Fruit fly (Drosophila melanogaster) whole organism, embryonic: ENCODE data around the gene CG10863.

Experiments used
- Abd-B ChIP-seq: fragments of 200-800 bp; sonication (Bioruptor generic); optimal IDR thresholded peaks from 2 replicates; lab custom pipeline; 2018; ENCODE audit warnings: missing biosample characterization, mild to moderate bottlenecking, missing genetic modification characterization, moderate library complexity
- B-H2 ChIP-seq: fragments of 200-800 bp; sonication (Bioruptor generic); optimal IDR thresholded peaks from 2 replicates; lab custom pipeline; 2018; ENCODE audit warnings: missing biosample characterization, mild to moderate bottlenecking, missing genetic modification characterization
- CG1024 ChIP-seq: fragments of 200-800 bp; sonication (Bioruptor generic); IDR thresholded peaks from 2 replicates; pipeline ENCODE4 v1.3.6; 2022; ENCODE audit warnings: missing biosample characterization, missing genetic modification characterization
- CG11093 ChIP-seq: fragments of 200-800 bp; sonication (Bioruptor generic); IDR thresholded peaks from 3 replicates; pipeline ENCODE4 v1.3.6; 2022; ENCODE audit warnings: missing biosample characterization, missing genetic modification characterization
- CG11398 ChIP-seq: fragments of 200-800 bp; sonication (Bioruptor generic); optimal IDR thresholded peaks from 2 replicates; lab custom pipeline; 2016; ENCODE audit warnings: missing biosample characterization, missing genetic modification characterization
- CG11695 ChIP-seq: fragments of 200-800 bp; sonication (Bioruptor generic); IDR thresholded peaks from 3 replicates; pipeline ENCODE4 v1.3.6; 2022; ENCODE audit warnings: missing biosample characterization, missing genetic modification characterization
- CG12071 ChIP-seq: fragments of 200-800 bp; sonication (Bioruptor generic); optimal IDR thresholded peaks from 3 replicates; lab custom pipeline; 2018; ENCODE audit warnings: missing biosample characterization, mild to moderate bottlenecking, missing genetic modification characterization
- CG12299 ChIP-seq: fragments of 200-800 bp; sonication (Bioruptor generic); optimal IDR thresholded peaks from 2 replicates; lab custom pipeline; 2018; ENCODE audit warnings: missing biosample characterization, mild to moderate bottlenecking, missing genetic modification characterization
- CG14050 ChIP-seq: fragments of 200-800 bp; sonication (Bioruptor generic); IDR thresholded peaks from 3 replicates; pipeline ENCODE4 v1.3.6; 2022; ENCODE audit warnings: missing biosample characterization, missing genetic modification characterization
- CG14441 ChIP-seq: fragments of 200-800 bp; sonication (Bioruptor generic); IDR thresholded peaks from 2 replicates; pipeline ENCODE4 v1.3.6; 2022; ENCODE audit warnings: missing biosample characterization, missing genetic modification characterization
- CG14710 ChIP-seq: fragments of 200-800 bp; sonication (Bioruptor generic); optimal IDR thresholded peaks from 3 replicates; lab custom pipeline; 2019; ENCODE audit warnings: missing biosample characterization, mild to moderate bottlenecking, missing genetic modification characterization, moderate library complexity
- CG1602 ChIP-seq: fragments of 200-800 bp; sonication (Bioruptor generic); optimal IDR thresholded peaks from 3 replicates; lab custom pipeline; 2016; ENCODE audit warnings: missing biosample characterization, missing genetic modification characterization
- CG17328 ChIP-seq: fragments of 200-800 bp; sonication (Bioruptor generic); IDR thresholded peaks from 2 replicates; pipeline ENCODE4 v1.3.6; 2022; ENCODE audit warnings: missing biosample characterization, missing genetic modification characterization
- CG17361 ChIP-seq: fragments of 200-800 bp; sonication (Bioruptor generic); IDR thresholded peaks from 3 replicates; pipeline ENCODE4 v1.3.6; 2022; ENCODE audit warnings: missing biosample characterization, missing genetic modification characterization
- CG2875 ChIP-seq: fragments of 200-800 bp; sonication (Bioruptor generic); optimal IDR thresholded peaks from 2 replicates; lab custom pipeline; 2017; ENCODE audit warnings: missing biosample characterization, mild to moderate bottlenecking, missing genetic modification characterization, missing genetic modification reagents
- CG31441 ChIP-seq: fragments of 200-800 bp; sonication (Bioruptor generic); IDR thresholded peaks from 2 replicates; pipeline ENCODE4 v1.3.6; 2022; ENCODE audit warnings: missing biosample characterization, missing genetic modification characterization
- CG33557 ChIP-seq: fragments of 200-800 bp; sonication (Bioruptor generic); optimal IDR thresholded peaks from 2 replicates; lab custom pipeline; 2019; ENCODE audit warnings: missing biosample characterization, mild to moderate bottlenecking, missing genetic modification characterization, moderate library complexity
- CG3726 ChIP-seq: fragments of 200-800 bp; sonication (Bioruptor generic); IDR thresholded peaks from 3 replicates; pipeline ENCODE4, ENCODE4 v1.3.6; 2022; ENCODE audit warnings: missing biosample characterization, missing genetic modification characterization
- CG7271 ChIP-seq: fragments of 200-800 bp; sonication (Bioruptor generic); optimal IDR thresholded peaks from 2 replicates; lab custom pipeline; 2018; ENCODE audit warnings: missing biosample characterization, mild to moderate bottlenecking, missing genetic modification characterization, moderate library complexity
- CG7357 ChIP-seq: fragments of 200-800 bp; sonication (Bioruptor generic); IDR thresholded peaks from 3 replicates; pipeline ENCODE4 v1.3.6; 2022; ENCODE audit warnings: missing biosample characterization, missing genetic modification characterization
- CG7928 ChIP-seq: fragments of 200-800 bp; sonication (Bioruptor generic); optimal IDR thresholded peaks from 2 replicates; lab custom pipeline; 2017; ENCODE audit warnings: missing biosample characterization, mild to moderate bottlenecking, missing genetic modification characterization
- CG7963 ChIP-seq: fragments of 200-800 bp; sonication (Bioruptor generic); IDR thresholded peaks from 3 replicates; pipeline ENCODE4 v1.3.6; 2022; ENCODE audit warnings: missing biosample characterization, missing genetic modification characterization; ENCODE audit not compliant: partially characterized antibody
- CG8924 ChIP-seq: fragments of 200-800 bp; optimal IDR thresholded peaks from 3 replicates; lab custom pipeline; 2019; ENCODE audit warnings: missing biosample characterization, mild to moderate bottlenecking, missing genetic modification characterization, moderate library complexity
- Camta ChIP-seq: fragments of 200-800 bp; sonication (Bioruptor generic); optimal IDR thresholded peaks from 2 replicates; lab custom pipeline; 2016; ENCODE audit warnings: missing biosample characterization, missing genetic modification characterization
- CrebB ChIP-seq: fragments of 200-800 bp; sonication (Bioruptor generic); optimal IDR thresholded peaks from 3 replicates; lab custom pipeline; 2018; ENCODE audit warnings: missing biosample characterization, mild to moderate bottlenecking, missing genetic modification characterization
- D ChIP-seq, 2 experiments: fragments of 200-800 bp in 1 of 2; fragments of >200 bp in 1 of 2; sonication (Bioruptor generic) in 1 of 2; optimal IDR thresholded peaks; 2 replicates in 1 of 2; 3 replicates in 1 of 2; lab custom pipeline; 2017; ENCODE audit warnings: mild to moderate bottlenecking in 1 of 2, missing biosample characterization in 1 of 2, missing genetic modification characterization in 1 of 2, missing genetic modification reagents in 1 of 2
- Deaf1 ChIP-seq: fragments of 200-800 bp; optimal IDR thresholded peaks from 3 replicates; lab custom pipeline; 2019; ENCODE audit warnings: missing biosample characterization, mild to moderate bottlenecking, missing genetic modification characterization, moderate library complexity
- Hr3 ChIP-seq: fragments of 200-800 bp; sonication (Bioruptor generic); optimal IDR thresholded peaks from 3 replicates; lab custom pipeline; 2016; ENCODE audit warnings: missing biosample characterization, missing genetic modification characterization
- Hr78 ChIP-seq, 2 experiments: fragments of 200-800 bp in 1 of 2; fragments of >200 bp in 1 of 2; sonication (Bioruptor generic) in 1 of 2; optimal IDR thresholded peaks; 2 replicates each; lab custom pipeline; 2017 to 2019; ENCODE audit warnings: missing biosample characterization in 2 of 2, missing genetic modification characterization in 2 of 2, mild to moderate bottlenecking in 1 of 2, moderate library complexity in 1 of 2
- Mad ChIP-seq: fragments of 200-800 bp; sonication (Bioruptor generic); optimal IDR thresholded peaks from 2 replicates; lab custom pipeline; 2016; ENCODE audit warnings: missing biosample characterization, missing genetic modification characterization
- NC2β ChIP-seq: fragments of 200-800 bp; sonication (Bioruptor generic); optimal IDR thresholded peaks from 2 replicates; lab custom pipeline; 2016; ENCODE audit warnings: missing biosample characterization, missing genetic modification characterization
- Pdp1 ChIP-seq, 2 experiments: fragments of 200-800 bp; sonication (Bioruptor generic); optimal IDR thresholded peaks; 3 replicates each; lab custom pipeline; 2016; ENCODE audit warnings: missing biosample characterization in 2 of 2, missing genetic modification characterization in 2 of 2, mild to moderate bottlenecking in 1 of 2, moderate library complexity in 1 of 2
- Scr ChIP-seq: fragments of 200-800 bp; sonication (Bioruptor generic); IDR thresholded peaks from 2 replicates; pipeline ENCODE4 v1.3.6; 2022; ENCODE audit warnings: missing biosample characterization, missing genetic modification characterization; ENCODE audit not compliant: partially characterized antibody
- Vsx1 ChIP-seq: fragments of 200-800 bp; sonication (Bioruptor generic); optimal IDR thresholded peaks from 2 replicates; lab custom pipeline; 2017; ENCODE audit warnings: missing biosample characterization, mild to moderate bottlenecking, missing genetic modification characterization, missing genetic modification reagents
- al ChIP-seq: fragments of 200-800 bp; sonication (Bioruptor generic); IDR thresholded peaks from 2 replicates; pipeline ENCODE4 v1.3.6; 2022; ENCODE audit warnings: missing biosample characterization, missing genetic modification characterization
- amos ChIP-seq: fragments of 200-800 bp; sonication (Bioruptor generic); IDR thresholded peaks from 2 replicates; pipeline ENCODE4 v1.3.6; 2022; ENCODE audit warnings: missing biosample characterization, missing genetic modification characterization; ENCODE audit not compliant: partially characterized antibody
- ara ChIP-seq: fragments of 200-800 bp; sonication (Bioruptor generic); IDR thresholded peaks from 2 replicates; pipeline ENCODE4 v1.3.6; 2022; ENCODE audit warnings: missing biosample characterization, missing genetic modification characterization
- bigmax ChIP-seq: fragments of 200-800 bp; sonication (Bioruptor generic); optimal IDR thresholded peaks from 2 replicates; lab custom pipeline; 2018; ENCODE audit warnings: missing biosample characterization, mild to moderate bottlenecking, missing genetic modification characterization
- chm ChIP-seq: fragments of 200-800 bp; sonication (Bioruptor generic); IDR thresholded peaks from 2 replicates; pipeline ENCODE4 v1.3.6; 2022; ENCODE audit warnings: missing biosample characterization, missing genetic modification characterization
- crol ChIP-seq: fragments of 200-800 bp; sonication (Bioruptor generic); IDR thresholded peaks from 2 replicates; pipeline ENCODE4 v1.3.6; 2022; ENCODE audit warnings: missing biosample characterization, missing genetic modification characterization
- da ChIP-seq: fragments of 200-800 bp; sonication (Bioruptor generic); optimal IDR thresholded peaks from 2 replicates; lab custom pipeline; 2016; ENCODE audit warnings: missing biosample characterization, missing genetic modification characterization
- ewg ChIP-seq: fragments of 200-800 bp; sonication (Bioruptor generic); optimal IDR thresholded peaks from 3 replicates; lab custom pipeline; 2017; ENCODE audit warnings: mild to moderate bottlenecking, missing biosample characterization, missing genetic modification reagents, missing genetic modification characterization
- fd102C ChIP-seq: fragments of 200-800 bp; sonication (Bioruptor generic); optimal IDR thresholded peaks from 2 replicates; lab custom pipeline; 2018; ENCODE audit warnings: missing biosample characterization, mild to moderate bottlenecking, missing genetic modification characterization, moderate library complexity
- kay ChIP-seq: fragments of 200-800 bp; sonication (Bioruptor generic); optimal IDR thresholded peaks from 2 replicates; lab custom pipeline; 2016; ENCODE audit warnings: missing biosample characterization, missing genetic modification characterization
- lmd ChIP-seq: fragments of 200-800 bp; sonication (Bioruptor generic); IDR thresholded peaks from 2 replicates; pipeline ENCODE4 v1.3.6; 2022; ENCODE audit warnings: missing biosample characterization, missing genetic modification characterization
- phol ChIP-seq: fragments of 200-800 bp; sonication (Bioruptor generic); optimal IDR thresholded peaks from 3 replicates; lab custom pipeline; 2018; ENCODE audit warnings: missing biosample characterization, mild to moderate bottlenecking, missing genetic modification characterization, moderate library complexity
- sd ChIP-seq: fragments of 200-800 bp; sonication (Bioruptor generic); optimal IDR thresholded peaks from 3 replicates; lab custom pipeline; 2018; ENCODE audit warnings: missing biosample characterization, mild to moderate bottlenecking, missing genetic modification characterization, moderate library complexity
- sqz ChIP-seq: fragments of 200-800 bp; sonication (Bioruptor generic); optimal IDR thresholded peaks from 3 replicates; lab custom pipeline; 2018; ENCODE audit warnings: missing biosample characterization, mild to moderate bottlenecking, missing genetic modification characterization
- tx ChIP-seq: fragments of 200-800 bp; sonication (Bioruptor generic); optimal IDR thresholded peaks from 2 replicates; lab custom pipeline; 2016; ENCODE audit warnings: missing biosample characterization, missing genetic modification characterization

Gene CG10863

dm6 chr3L:3983466-3983946 lies 41.2 kb upstream of the CG10863 start, which contains the start of gene scrt (continued):
- TF ChIP-seq CG7271 (tag; lab: Kevin White, UChicago) (no peak), Abd-B (GFP tag; lab: Kevin White, UChicago) (no peak), CG14050 (GFP tag; lab: Robert Waterston, UW) (peak; percentile 18; the same call in 1 of the 3 replicates), CG8924 (peak; percentile 76), Scr (GFP tag; lab: Robert Waterston, UW) (peak; percentile 52), Hr3 (peak; percentile 20), Camta (GFP tag; lab: Kevin White, UChicago) (peak; percentile 11), CG14441 (GFP tag; lab: Robert Waterston, UW) (no peak), CG11398 (GFP tag; lab: Kevin White, UChicago) (peak; percentile 22), kay (GFP tag; lab: Kevin White, UChicago) (peak; percentile 3), CG31441 (0 out of 2 replicates have a peak, but pooled peaks have one; percentile 37), phol (tag; lab: Kevin White, UChicago) (peak; percentile 86), CG12299 (tag; lab: Kevin White, UChicago) (no peak), crol (GFP tag; lab: Robert Waterston, UW) (no peak; the same call in 1 of the 2 replicates), Deaf1 (peak; percentile 97), CG17361 (GFP tag; lab: Robert Waterston, UW) (0 out of 3 replicates have a peak, but pooled peaks have one; percentile 44), CG11093 (GFP tag; lab: Robert Waterston, UW) (no peak), CG17328 (GFP tag; lab: Robert Waterston, UW) (0 out of 2 replicates have a peak, but pooled peaks have one; percentile 33), chm (GFP tag; lab: Robert Waterston, UW) (no peak), ewg (GFP tag; lab: Kevin White, UChicago) (peak; percentile 37), CG11695 (GFP tag; lab: Robert Waterston, UW) (no peak), Vsx1 (GFP tag; lab: Kevin White, UChicago) (no peak), CG7357 (no peak), da (no peak), Pdp1 (GFP tag; optimal IDR thresholded peaks at IDR 0.05; lab: Kevin White, UChicago) (no peak), CrebB (tag; lab: Kevin White, UChicago) (no peak), CG14710 (tag; lab: Kevin White, UChicago) (peak; percentile 70), CG33557 (GFP tag; lab: Kevin White, UChicago) (peak; percentile 27), CG2875 (GFP tag; lab: Kevin White, UChicago) (no peak), CG12071 (GFP tag; lab: Kevin White, UChicago) (no peak), amos (GFP tag; lab: Robert Waterston, UW) (peak; percentile 51), Hr78 (GFP tag; optimal IDR thresholded peaks at IDR 0.05; lab: Kevin White, UChicago) (no peak), ara (GFP tag; lab: Robert Waterston, UW) (peak; percentile 79), Mad (no peak), sd (no peak), NC2β (GFP tag; lab: Kevin White, UChicago) (peak; percentile 32), CG1602 (peak; percentile 16), D (optimal IDR thresholded peaks at IDR 0.05; lab: Kevin White, UChicago) (peak; percentile 55), D (GFP tag; optimal IDR thresholded peaks at IDR 0.05; lab: Kevin White, UChicago) (peak; percentile 57), CG3726 (GFP tag; lab: Robert Waterston, UW) (no peak), bigmax (GFP tag; lab: Kevin White, UChicago) (no peak), fd102C (GFP tag; lab: Kevin White, UChicago) (peak; percentile 34), al (GFP tag; lab: Robert Waterston, UW) (no peak), sqz (GFP tag; lab: Kevin White, UChicago) (no peak), CG7928 (GFP tag; lab: Kevin White, UChicago) (no peak), CG7963 (GFP tag; lab: Robert Waterston, UW) (no peak; the same call in 2 of the 3 replicates), lmd (peak; percentile 37; the same call in 1 of the 2 replicates), tx (GFP tag; lab: Kevin White, UChicago) (no peak), CG1024 (GFP tag; lab: Robert Waterston, UW) (no peak), B-H2 (peak; percentile 4)
